Worm (Caenorhabditis elegans) whole organism, late embryonic: ENCODE measurements around the gene twk-33.

Experiments used
- ahr-1 ChIP-seq: sonication (generic microtip); optimal IDR thresholded peaks from 2 replicates; lab custom pipeline; 2016; ENCODE audit warnings: missing genetic modification characterization, missing compliant biosample characterization
- ceh-48 ChIP-seq: sonication (generic microtip); optimal IDR thresholded peaks from 2 replicates; lab custom pipeline; 2016; ENCODE audit warnings: missing genetic modification characterization, inconsistent platforms, missing compliant biosample characterization
- dmd-4 ChIP-seq: sonication (generic microtip); optimal IDR thresholded peaks from 2 replicates; lab custom pipeline; 2016; ENCODE audit warnings: borderline replicate concordance, missing genetic modification characterization, missing compliant biosample characterization
- lin-11 ChIP-seq: fragments of 200-800 bp; sonication (Bioruptor generic); optimal IDR thresholded peaks from 2 replicates; lab custom pipeline; 2018; ENCODE audit warnings: mild to moderate bottlenecking, missing genetic modification characterization, missing compliant biosample characterization
- nhr-11 ChIP-seq: fragments of 150-350 bp; optimal IDR thresholded peaks from 2 replicates; lab custom pipeline; 2014; ENCODE audit warnings: missing biosample characterization, missing genetic modification characterization
- npax-4 ChIP-seq: sonication (generic microtip); optimal IDR thresholded peaks from 2 replicates; lab custom pipeline; 2016; ENCODE audit warnings: missing genetic modification characterization, missing compliant biosample characterization
- pha-4 ChIP-seq: fragments of 150-350 bp; optimal IDR thresholded peaks from 2 replicates; lab custom pipeline; 2018; ENCODE audit warnings: missing biosample characterization, missing genetic modification reagents, missing genetic modification characterization
- rnt-1 ChIP-seq: sonication (generic microtip); optimal IDR thresholded peaks from 2 replicates; lab custom pipeline; 2016; ENCODE audit warnings: missing genetic modification characterization, missing compliant biosample characterization
- tbx-7 ChIP-seq: sonication (generic microtip); optimal IDR thresholded peaks from 2 replicates; lab custom pipeline; 2016; ENCODE audit warnings: missing genotype, missing genetic modification characterization, missing compliant biosample characterization

ce11 chrV:17749181-17749580 is 35.0 kb upstream of the twk-33 start, which contains the start of gene R12G8.1:
- no peak for TF ChIP-seq npax-4 (tag; lab: Kevin White, UChicago)
- no peak for TF ChIP-seq nhr-11 (tag; lab: Kevin White, UChicago)
- TF ChIP-seq ahr-1 (tag; lab: Kevin White, UChicago) = no peak
- no peak for TF ChIP-seq lin-11 (tag; lab: Kevin White, UChicago)
- TF ChIP-seq ceh-48 (tag; lab: Kevin White, UChicago) = no peak
- no peak for TF ChIP-seq rnt-1
- TF ChIP-seq dmd-4 (tag; lab: Kevin White, UChicago) = no peak
- TF ChIP-seq pha-4 = no peak
- no peak for TF ChIP-seq tbx-7
